Worm (Caenorhabditis elegans) whole organism, late embryonic: ENCODE results near the gene R13H7.2.

Source experiments
- F13H6.1 ChIP-seq: sonication (generic microtip); optimal IDR thresholded peaks from 2 replicates; lab custom pipeline; 2016; ENCODE audit warnings: missing genetic modification characterization, missing compliant biosample characterization
- dmd-4 ChIP-seq: sonication (generic microtip); optimal IDR thresholded peaks from 2 replicates; lab custom pipeline; 2016; ENCODE audit warnings: borderline replicate concordance, missing genetic modification characterization, missing compliant biosample characterization
- dve-1 ChIP-seq: sonication (generic microtip); optimal IDR thresholded peaks from 2 replicates; lab custom pipeline; 2017; ENCODE audit warnings: antibody characterized with exemption, mild to moderate bottlenecking, missing genetic modification characterization, missing compliant biosample characterization
- eyg-1 ChIP-seq: sonication (generic microtip); optimal IDR thresholded peaks from 2 replicates; lab custom pipeline; 2016; ENCODE audit warnings: missing genotype, missing genetic modification characterization, missing compliant biosample characterization
- gmeb-2 ChIP-seq: sonication (generic microtip); optimal IDR thresholded peaks from 2 replicates; lab custom pipeline; 2016; ENCODE audit warnings: missing genetic modification characterization, inconsistent platforms, missing compliant biosample characterization
- nhr-11 ChIP-seq: fragments of 150-350 bp; optimal IDR thresholded peaks from 2 replicates; lab custom pipeline; 2014; ENCODE audit warnings: missing biosample characterization, missing genetic modification characterization
- pax-1 ChIP-seq: fragments of 150-350 bp; optimal IDR thresholded peaks from 2 replicates; lab custom pipeline; 2014; ENCODE audit warnings: missing biosample characterization, missing genetic modification characterization
- pha-4 ChIP-seq: fragments of 150-350 bp; optimal IDR thresholded peaks from 2 replicates; lab custom pipeline; 2018; ENCODE audit warnings: missing biosample characterization, missing genetic modification reagents, missing genetic modification characterization
- rnt-1 ChIP-seq: sonication (generic microtip); optimal IDR thresholded peaks from 2 replicates; lab custom pipeline; 2016; ENCODE audit warnings: missing genetic modification characterization, missing compliant biosample characterization
- sdc-2 ChIP-seq: sonication (generic microtip); optimal IDR thresholded peaks from 2 replicates; lab custom pipeline; 2016; ENCODE audit warnings: missing genotype, missing genetic modification characterization, missing compliant biosample characterization
- sox-4 ChIP-seq: sonication (generic microtip); optimal IDR thresholded peaks from 2 replicates; lab custom pipeline; 2017; ENCODE audit warnings: mild to moderate bottlenecking, missing genetic modification characterization, inconsistent platforms, missing compliant biosample characterization
- unc-42 ChIP-seq: sonication (generic microtip); optimal IDR thresholded peaks from 2 replicates; lab custom pipeline; 2016; ENCODE audit warnings: missing genotype, missing genetic modification characterization, missing compliant biosample characterization

ce11 chrIV:6803294-6803693 lies 55.9 kb downstream of the R13H7.2 start:
- no peak for TF ChIP-seq gmeb-2 (tag; lab: Kevin White, UChicago)
- TF ChIP-seq rnt-1 (tag; lab: Kevin White, UChicago), result no peak
- TF ChIP-seq pha-4 (tag; lab: Kevin White, UChicago), result no peak
- TF ChIP-seq sdc-2, result no peak
- no peak for TF ChIP-seq F13H6.1 (tag; lab: Kevin White, UChicago)
- no peak for TF ChIP-seq dmd-4
- no peak for TF ChIP-seq pax-1 (tag; lab: Kevin White, UChicago)
- no peak for TF ChIP-seq unc-42
- no peak for TF ChIP-seq sox-4 (tag; lab: Kevin White, UChicago)
- no peak for TF ChIP-seq dve-1 (tag; lab: Kevin White, UChicago)
- TF ChIP-seq eyg-1 (tag; lab: Kevin White, UChicago), result no peak
- TF ChIP-seq nhr-11 (tag; lab: Kevin White, UChicago), result no peak
